Fruit fly (Drosophila melanogaster) whole organism: ENCODE results near the gene CG11151.

Source experiments
- pan ChIP-seq: fragments of >200 bp; optimal IDR thresholded peaks from 2 replicates; lab custom pipeline; 2017
- usp ChIP-seq: fragments of >200 bp; optimal IDR thresholded peaks from 2 replicates; lab custom pipeline; 2017; ENCODE audit warnings: missing biosample characterization, missing genetic modification characterization, mixed read lengths

- TF ChIP-seq pan (no peak), usp (GFP tag; lab: Kevin White, UChicago) (no peak)
These were observed 21.6 kb upstream of the CG11151 start, which contains the start of gene Nadsyn for dm6 chrX:13717982-13718402.
